Worm (Caenorhabditis elegans): ENCODE data around the gene Y39B6A.27.

Y39B6A.27 gene

ce11 chrV:19036061-19036460 lies 4.5 kb downstream of the Y39B6A.27 start:
- TF ChIP-seq unc-39 (tag; optimal IDR thresholded peaks at IDR 0.05) (no peak), ceh-28 (tag; optimal IDR thresholded peaks at IDR 0.05) (peak; percentile 81)

ce11 chrV:19037222-19037621 lies 5.7 kb downstream of the Y39B6A.27 start, which contains the start of gene asp-17:
Gene asp-17, minus strand, starts transcription at chrV:19037322.
- no peak for TF ChIP-seq php-3 (GFP tag; IDR thresholded peaks at IDR 0.05)
- TF ChIP-seq dmd-6 (GFP tag; IDR thresholded peaks at IDR 0.05): no peak
- TF ChIP-seq Y48G9A.11 (GFP tag; IDR thresholded peaks at IDR 0.05): no peak
- TF ChIP-seq jun-1 (tag; optimal IDR thresholded peaks at IDR 0.05): no peak
- no peak for TF ChIP-seq nhr-42 (GFP tag; IDR thresholded peaks at IDR 0.05)
- TF ChIP-seq tra-1 (GFP tag; IDR thresholded peaks at IDR 0.05): no peak

DNA sequence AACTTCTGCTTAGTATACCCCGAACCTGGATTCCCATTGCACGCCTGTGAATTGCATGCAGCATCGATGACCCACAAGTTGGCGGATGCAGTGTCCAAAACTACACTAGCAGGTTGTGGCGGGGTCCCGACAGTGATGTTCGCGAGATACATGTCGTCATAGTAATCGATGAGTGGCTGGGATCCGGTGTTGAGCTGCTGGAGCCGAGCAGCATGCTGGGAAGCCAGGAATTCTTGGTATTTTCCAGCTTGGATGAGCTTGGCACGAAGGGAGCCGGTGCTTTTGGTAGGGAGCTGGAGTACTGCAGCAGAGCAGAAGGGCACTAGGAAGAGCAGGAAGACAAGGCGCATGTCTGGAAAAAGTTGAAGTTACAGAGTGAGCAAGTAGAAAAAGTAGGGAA lies 10.7 kb downstream of the Y39B6A.27 start, which contains the start of gene asp-16:
Gene asp-16 (minus strand): TSS at position 350 of the 400 bp plus-strand sequence.
- TF ChIP-seq dpl-1 (GFP tag; optimal IDR thresholded peaks at IDR 0.05) (no peak), set-16 (GFP tag; IDR thresholded peaks at IDR 0.05) (peak; percentile 58)

- TF ChIP-seq nhr-102 (tag; optimal IDR thresholded peaks at IDR 0.05): no peak
- no peak for TF ChIP-seq nhr-41 (GFP tag; IDR thresholded peaks at IDR 0.05)
- TF ChIP-seq hif-1 (tag; optimal IDR thresholded peaks at IDR 0.05): no peak
- TF ChIP-seq ceh-28 (tag; optimal IDR thresholded peaks at IDR 0.05): no peak
- no peak for TF ChIP-seq pqm-1 (tag; optimal IDR thresholded peaks at IDR 0.05)
- no peak for TF ChIP-seq lin-13 (GFP tag; optimal IDR thresholded peaks at IDR 0.05)
- TF ChIP-seq T20F7.1 (GFP tag; optimal IDR thresholded peaks at IDR 0.05): no peak
- no peak for TF ChIP-seq rbr-2 (tag; optimal IDR thresholded peaks at IDR 0.05)
- no peak for TF ChIP-seq nhr-77 (tag; optimal IDR thresholded peaks at IDR 0.05)
- TF ChIP-seq arid-1 (GFP tag; conservative IDR thresholded peaks at IDR 0.05): no peak
- no peak for TF ChIP-seq ctbp-1 (GFP tag; IDR thresholded peaks at IDR 0.05)
- TF ChIP-seq zag-1 (tag; optimal IDR thresholded peaks at IDR 0.05): no peak
- TF ChIP-seq spr-1 (tag; optimal IDR thresholded peaks at IDR 0.05): no peak
- no peak for TF ChIP-seq set-16 (GFP tag; IDR thresholded peaks at IDR 0.05)
- no peak for TF ChIP-seq ceh-44 (GFP tag; IDR thresholded peaks at IDR 0.05)
Observed at ce11 chrV:19044753-19045152, 13.2 kb downstream of the Y39B6A.27 start, which contains the start of gene asp-15. Gene asp-15, minus strand, starts transcription at chrV:19044853.

- TF ChIP-seq zip-11 (GFP tag; IDR thresholded peaks at IDR 0.05) (no peak), madf-9 (GFP tag; conservative IDR thresholded peaks at IDR 0.05) (0 out of 2 replicates have a peak, but pooled peaks have one; percentile 13), mxl-2 (GFP tag; conservative IDR thresholded peaks at IDR 0.05) (no peak), ama-1 (optimal IDR thresholded peaks at IDR 0.05) (no peak), set-16 (GFP tag; IDR thresholded peaks at IDR 0.05) (peak; percentile 70; the same call in 1 of the 2 replicates)
Observed at ce11 chrV:19047442-19047841, 15.9 kb downstream of the Y39B6A.27 start.

ce11 chrV:19049140-19050092 lies 17.9 kb downstream of the Y39B6A.27 start:
- peak; percentile 29; the same call in 1 of the 2 replicates for TF ChIP-seq dmd-6 (GFP tag; IDR thresholded peaks at IDR 0.05)
- TF ChIP-seq mes-2 (tag; optimal IDR thresholded peaks at IDR 0.05; ENCODE audit: poor library complexity, severe bottlenecking): peak; percentile 61
- peak; percentile 80 for TF ChIP-seq dve-1 (tag; optimal IDR thresholded peaks at IDR 0.05; ENCODE audit: insufficient read depth)
- TF ChIP-seq fkh-10 (GFP tag; optimal IDR thresholded peaks at IDR 0.05): no peak
- TF ChIP-seq nhr-102 (tag; optimal IDR thresholded peaks at IDR 0.05): peak; percentile 22
- TF ChIP-seq egl-27 (tag; optimal IDR thresholded peaks at IDR 0.05): no peak
- peak; percentile 46 for TF ChIP-seq hlh-11 (tag; optimal IDR thresholded peaks at IDR 0.05)
- TF ChIP-seq unc-62 (GFP tag; optimal IDR thresholded peaks at IDR 0.05 in 1 of 2): peak in 1 of 2 experiments; percentile 59
- no peak for TF ChIP-seq unc-62 (tag; optimal IDR thresholded peaks at IDR 0.05)
- TF ChIP-seq T26A8.4 (GFP tag; IDR thresholded peaks at IDR 0.05): peak; percentile 34; the same call in 1 of the 2 replicates
- no peak for TF ChIP-seq mdl-1 (tag; optimal IDR thresholded peaks at IDR 0.05)
- peak; percentile 91 for TF ChIP-seq aha-1 (tag)
- no peak for TF ChIP-seq duxl-1 (tag; optimal IDR thresholded peaks at IDR 0.05; ENCODE audit: poor library complexity)
- no peak for TF ChIP-seq dpl-1 (GFP tag; optimal IDR thresholded peaks at IDR 0.05)
- TF ChIP-seq aly-2 (tag; optimal IDR thresholded peaks at IDR 0.05): peak; percentile 96
- peak; percentile 11 for TF ChIP-seq mep-1 (tag; optimal IDR thresholded peaks at IDR 0.05)
- TF ChIP-seq spr-1 (tag; optimal IDR thresholded peaks at IDR 0.05): no peak
- TF ChIP-seq pqm-1 (tag; optimal IDR thresholded peaks at IDR 0.05): peak; percentile 26
